Fruit fly (Drosophila melanogaster): ENCODE measurements around the gene CG31673.

The CG31673 gene

DNA sequence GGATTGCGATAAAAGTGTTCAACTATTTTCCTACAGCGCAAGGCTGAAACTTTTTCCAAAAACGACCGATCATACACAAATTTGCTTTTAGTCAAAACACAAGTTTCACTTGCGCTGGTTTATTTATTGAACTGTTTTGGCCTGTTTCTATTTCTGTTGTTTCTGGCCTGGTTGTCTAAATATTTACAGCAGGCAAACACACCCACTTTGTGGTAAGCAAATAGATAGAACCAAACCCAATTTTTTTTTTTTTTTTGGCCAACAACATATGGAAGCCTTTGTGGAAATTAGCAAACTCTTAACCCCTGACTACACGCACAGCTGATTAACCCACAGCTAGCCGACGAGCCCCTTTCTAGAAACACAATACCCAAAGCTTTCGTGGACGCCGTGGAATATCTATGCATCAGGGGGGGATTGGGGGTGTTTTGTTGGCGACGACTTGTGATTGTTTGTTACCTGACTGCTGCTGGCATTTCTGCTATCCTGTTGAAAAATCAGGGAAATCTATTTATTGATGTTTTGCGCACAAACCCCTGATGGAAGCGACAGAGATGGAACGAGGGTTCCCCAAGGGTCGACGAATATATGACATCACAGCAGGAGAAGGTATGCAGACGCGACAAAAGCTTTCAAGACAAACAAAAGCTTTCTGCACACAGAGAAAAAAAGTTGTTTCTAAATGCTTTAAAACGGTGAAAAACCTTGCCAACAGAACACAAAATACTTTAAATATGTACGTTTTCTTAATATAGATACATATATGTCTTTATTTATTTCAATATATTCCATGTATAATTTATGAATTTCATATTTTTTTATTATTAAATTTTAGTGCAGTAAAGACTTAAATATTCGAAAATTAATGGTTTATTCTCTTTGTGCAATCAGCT lies 21.5 kb upstream of the CG31673 start (continued):
- TF ChIP-seq Chrac-16 (GFP tag; optimal IDR thresholded peaks at IDR 0.05) (no peak), Sox102F (GFP tag; optimal IDR thresholded peaks at IDR 0.05) (peak; percentile 65), CG16813 (GFP tag; IDR thresholded peaks at IDR 0.05; ENCODE audit: partially characterized antibody) (no peak), CG8281 (tag; optimal IDR thresholded peaks at IDR 0.05) (no peak), CG2678 (tag; optimal IDR thresholded peaks at IDR 0.05) (peak; percentile 75), rib (GFP tag; IDR thresholded peaks at IDR 0.05) (no peak), row (GFP tag; IDR thresholded peaks at IDR 0.05) (peak; percentile 85), CG13894 (tag; optimal IDR thresholded peaks at IDR 0.05) (peak; percentile 49), chinmo (GFP tag; IDR thresholded peaks at IDR 0.05; ENCODE audit: partially characterized antibody) (0 out of 4 replicates have a peak, but pooled peaks have one; percentile 19), Hr78 (GFP tag; optimal IDR thresholded peaks at IDR 0.05) (no peak), bsh (GFP tag; optimal IDR thresholded peaks at IDR 0.05) (peak in 1 of 2 experiments; percentile 36), CG3407 (GFP tag; optimal IDR thresholded peaks at IDR 0.05) (peak; percentile 26), croc (GFP tag; conservative IDR thresholded peaks at IDR 0.05) (0 out of 3 replicates have a peak, but pooled peaks have one; percentile 16), az2 (GFP tag; optimal IDR thresholded peaks at IDR 0.05) (peak; percentile 35), CG33557 (GFP tag; optimal IDR thresholded peaks at IDR 0.05) (no peak), Drgx (GFP tag; IDR thresholded peaks at IDR 0.05) (peak; percentile 59; the same call in 1 of the 2 replicates), prd (optimal IDR thresholded peaks at IDR 0.05) (no peak), prd (GFP tag; IDR thresholded peaks at IDR 0.05) (peak; percentile 54; the same call in 2 of the 3 replicates), lmd (GFP tag; IDR thresholded peaks at IDR 0.05) (peak; percentile 32), pum (GFP tag; optimal IDR thresholded peaks at IDR 0.05) (no peak), CG31224 (GFP tag; IDR thresholded peaks at IDR 0.05) (peak; percentile 98), CG6765 (GFP tag; optimal IDR thresholded peaks at IDR 0.05) (peak; percentile 15), CG11504 (tag; optimal IDR thresholded peaks at IDR 0.05) (peak; percentile 70), HmgZ (tag; optimal IDR thresholded peaks at IDR 0.05) (peak; percentile 22), Fer1 (GFP tag; optimal IDR thresholded peaks at IDR 0.05) (peak; percentile 74), Hmr (GFP tag; optimal IDR thresholded peaks at IDR 0.05) (peak; percentile 72), eyg (GFP tag; optimal IDR thresholded peaks at IDR 0.05) (peak; percentile 52), CHES-1-like (GFP tag; optimal IDR thresholded peaks at IDR 0.05) (peak; percentile 40), CG13775 (GFP tag; optimal IDR thresholded peaks at IDR 0.05) (peak; percentile 30), dmrt99B (tag; optimal IDR thresholded peaks at IDR 0.05) (peak; percentile 70), Dll (GFP tag; IDR thresholded peaks at IDR 0.05; ENCODE audit: partially characterized antibody) (no peak), sna (GFP tag; IDR thresholded peaks at IDR 0.05; ENCODE audit: partially characterized antibody) (0 out of 2 replicates have a peak, but pooled peaks have one; percentile 18), CG14965 (GFP tag; optimal IDR thresholded peaks at IDR 0.05; ENCODE audit: borderline replicate concordance) (peak; percentile 15), Blimp-1 (GFP tag; optimal IDR thresholded peaks at IDR 0.05) (peak; percentile 46), CG6689 (GFP tag; IDR thresholded peaks at IDR 0.05) (peak; percentile 56; the same call in 1 of the 2 replicates), Ada2b (GFP tag; IDR thresholded peaks at IDR 0.05) (peak; percentile 39; the same call in 1 of the 2 replicates), sens (GFP tag) (peak; percentile 54), CG4820 (GFP tag; optimal IDR thresholded peaks at IDR 0.05) (no peak), odd (GFP tag; optimal IDR thresholded peaks at IDR 0.05) (peak; percentile 41), CG4282 (GFP tag; optimal IDR thresholded peaks at IDR 0.05) (peak; percentile 12), fru (optimal IDR thresholded peaks at IDR 0.05) (no peak), Oli (tag; optimal IDR thresholded peaks at IDR 0.05) (peak; percentile 40), CG9727 (GFP tag; optimal IDR thresholded peaks at IDR 0.05) (peak; percentile 58), CG2875 (GFP tag; optimal IDR thresholded peaks at IDR 0.05) (peak; percentile 17), CG31365 (tag; optimal IDR thresholded peaks at IDR 0.05) (peak; percentile 43), CG11085 (GFP tag; IDR thresholded peaks at IDR 0.05) (0 out of 2 replicates have a peak, but pooled peaks have one; percentile 29), slou (GFP tag; optimal IDR thresholded peaks at IDR 0.05) (no peak)

Measured in whole organism, embryonic.